Fruit fly (Drosophila melanogaster) whole organism, embryonic: ENCODE results near the gene CG46467.

Source experiments
- Antp ChIP-seq: fragments of 200-800 bp; sonication (Bioruptor generic); optimal IDR thresholded peaks from 3 replicates; lab custom pipeline; 2016; ENCODE audit warnings: missing biosample characterization, missing genetic modification characterization
- Atf3 ChIP-seq: fragments of 200-800 bp; sonication (Bioruptor generic); optimal IDR thresholded peaks from 3 replicates; lab custom pipeline; 2016; ENCODE audit warnings: missing biosample characterization, missing genetic modification characterization
- CG1024 ChIP-seq: fragments of 200-800 bp; sonication (Bioruptor generic); IDR thresholded peaks from 2 replicates; pipeline ENCODE4 v1.3.6; 2022; ENCODE audit warnings: missing biosample characterization, missing genetic modification characterization
- CG10366 ChIP-seq: fragments of 200-800 bp; sonication (Bioruptor generic); IDR thresholded peaks from 2 replicates; pipeline ENCODE4 v1.3.6; 2022; ENCODE audit warnings: missing biosample characterization, missing genetic modification characterization
- CG10431 ChIP-seq: fragments of 200-800 bp; sonication (Bioruptor generic); optimal IDR thresholded peaks from 3 replicates; lab custom pipeline; 2018; ENCODE audit warnings: missing biosample characterization, mild to moderate bottlenecking, missing genetic modification characterization
- CG11093 ChIP-seq: fragments of 200-800 bp; sonication (Bioruptor generic); IDR thresholded peaks from 3 replicates; pipeline ENCODE4 v1.3.6; 2022; ENCODE audit warnings: missing biosample characterization, missing genetic modification characterization
- CG11398 ChIP-seq: fragments of 200-800 bp; sonication (Bioruptor generic); optimal IDR thresholded peaks from 2 replicates; lab custom pipeline; 2016; ENCODE audit warnings: missing biosample characterization, missing genetic modification characterization
- CG12236 ChIP-seq: fragments of 200-800 bp; sonication (Bioruptor generic); optimal IDR thresholded peaks from 2 replicates; lab custom pipeline; 2016; ENCODE audit warnings: missing biosample characterization, missing genetic modification characterization
- CG13624 ChIP-seq: fragments of 200-800 bp; sonication (Bioruptor generic); optimal IDR thresholded peaks from 2 replicates; lab custom pipeline; 2016; ENCODE audit warnings: missing biosample characterization, missing genetic modification characterization
- CG14014 ChIP-seq: fragments of 200-800 bp; sonication (Bioruptor generic); IDR thresholded peaks from 2 replicates; pipeline ENCODE4 v1.3.6; 2022; ENCODE audit warnings: missing biosample characterization, missing genetic modification characterization
- CG14667 ChIP-seq: fragments of 200-800 bp; sonication (Bioruptor generic); IDR thresholded peaks from 2 replicates; pipeline ENCODE4 v1.3.6; 2022; ENCODE audit warnings: missing biosample characterization, missing genetic modification characterization
- CG14710 ChIP-seq: fragments of 200-800 bp; sonication (Bioruptor generic); optimal IDR thresholded peaks from 3 replicates; lab custom pipeline; 2019; ENCODE audit warnings: missing biosample characterization, mild to moderate bottlenecking, missing genetic modification characterization, moderate library complexity
- CG17802 ChIP-seq: fragments of 200-800 bp; sonication (Bioruptor generic); optimal IDR thresholded peaks from 2 replicates; lab custom pipeline; 2018; ENCODE audit warnings: missing biosample characterization, mild to moderate bottlenecking, missing genetic modification characterization, moderate library complexity
- CG18619 ChIP-seq: fragments of 200-800 bp; sonication (Bioruptor generic); optimal IDR thresholded peaks from 3 replicates; lab custom pipeline; 2017; ENCODE audit warnings: missing biosample characterization, mild to moderate bottlenecking, missing genetic modification characterization
- CG6654 ChIP-seq: fragments of 200-800 bp; sonication (Bioruptor generic); optimal IDR thresholded peaks from 2 replicates; lab custom pipeline; 2017; ENCODE audit warnings: missing biosample characterization, mild to moderate bottlenecking, missing genetic modification characterization
- CG6765 ChIP-seq: fragments of 200-800 bp; sonication (Bioruptor generic); optimal IDR thresholded peaks from 3 replicates; lab custom pipeline; 2017; ENCODE audit warnings: missing biosample characterization, mild to moderate bottlenecking, missing genetic modification characterization
- Dbx ChIP-seq: fragments of 200-800 bp; sonication (Bioruptor generic); IDR thresholded peaks from 3 replicates; pipeline ENCODE4 v1.3.6; 2022; ENCODE audit warnings: missing biosample characterization, missing genetic modification characterization
- Gsc ChIP-seq: fragments of 200-800 bp; sonication (Bioruptor generic); IDR thresholded peaks from 2 replicates; pipeline ENCODE4 v1.3.6; 2022; ENCODE audit warnings: missing biosample characterization, missing genetic modification characterization
- HmgD ChIP-seq: fragments of 200-800 bp; sonication (Bioruptor generic); optimal IDR thresholded peaks from 3 replicates; lab custom pipeline; 2016; ENCODE audit warnings: missing biosample characterization, missing genetic modification characterization
- Hr78 ChIP-seq, 2 experiments: fragments of 200-800 bp in 1 of 2; fragments of >200 bp in 1 of 2; sonication (Bioruptor generic) in 1 of 2; optimal IDR thresholded peaks; 2 replicates each; lab custom pipeline; 2017 to 2019; ENCODE audit warnings: missing biosample characterization in 2 of 2, missing genetic modification characterization in 2 of 2, mild to moderate bottlenecking in 1 of 2, moderate library complexity in 1 of 2
- Hsf ChIP-seq: fragments of 200-800 bp; sonication (Bioruptor generic); optimal IDR thresholded peaks from 3 replicates; lab custom pipeline; 2016; ENCODE audit warnings: missing biosample characterization, missing genetic modification characterization
- Jarid2 ChIP-seq: fragments of 200-800 bp; sonication (Bioruptor generic); optimal IDR thresholded peaks from 3 replicates; lab custom pipeline; 2017; ENCODE audit warnings: mild to moderate bottlenecking, missing biosample characterization, missing genetic modification reagents, missing genetic modification characterization
- Lim3 ChIP-seq: fragments of 200-800 bp; sonication (Bioruptor generic); IDR thresholded peaks from 2 replicates; pipeline ENCODE4 v1.3.6; 2022; ENCODE audit warnings: missing biosample characterization, missing genetic modification characterization
- MBD-R2 ChIP-seq: fragments of 200-800 bp; sonication (Bioruptor generic); IDR thresholded peaks from 2 replicates; pipeline ENCODE4 v1.3.6; 2022; ENCODE audit warnings: missing biosample characterization, missing genetic modification characterization
- MTF-1 ChIP-seq: fragments of 200-800 bp; sonication (Bioruptor generic); optimal IDR thresholded peaks from 2 replicates; lab custom pipeline; 2018; ENCODE audit warnings: missing biosample characterization, mild to moderate bottlenecking, missing genetic modification characterization, borderline replicate concordance
- Nf-YC ChIP-seq: fragments of 200-800 bp; optimal IDR thresholded peaks from 3 replicates; lab custom pipeline; 2019; ENCODE audit warnings: missing biosample characterization, mild to moderate bottlenecking, missing genetic modification characterization, moderate library complexity
- Tbp ChIP-seq: fragments of >200 bp; optimal IDR thresholded peaks from 2 replicates; lab custom pipeline; 2018; ENCODE audit warnings: missing biosample characterization, missing genetic modification characterization
- Usf ChIP-seq: fragments of 200-800 bp; sonication (Bioruptor generic); optimal IDR thresholded peaks from 2 replicates; lab custom pipeline; 2017; ENCODE audit warnings: missing genotype, missing biosample characterization, missing genetic modification characterization
- Xrp1 ChIP-seq: fragments of 200-800 bp; sonication (Bioruptor generic); IDR thresholded peaks from 2 replicates; pipeline ENCODE4 v1.3.6; 2022; ENCODE audit warnings: missing biosample characterization, missing genetic modification characterization
- YL-1 ChIP-seq: fragments of 200-800 bp; sonication (Bioruptor generic); optimal IDR thresholded peaks from 3 replicates; lab custom pipeline; 2017; ENCODE audit warnings: missing biosample characterization, mild to moderate bottlenecking, missing genetic modification characterization
- ab ChIP-seq: fragments of 200-800 bp; sonication (Bioruptor generic); optimal IDR thresholded peaks from 2 replicates; lab custom pipeline; 2016; ENCODE audit warnings: missing biosample characterization, missing genetic modification characterization
- abd-A ChIP-seq: fragments of 200-800 bp; sonication (Bioruptor generic); optimal IDR thresholded peaks from 3 replicates; lab custom pipeline; 2019; ENCODE audit warnings: missing biosample characterization, mild to moderate bottlenecking, missing genetic modification characterization, moderate library complexity
- ac ChIP-seq: fragments of 200-800 bp; sonication (Bioruptor generic); optimal IDR thresholded peaks from 3 replicates; lab custom pipeline; 2017; ENCODE audit warnings: missing biosample characterization, mild to moderate bottlenecking, missing genetic modification characterization
- bigmax ChIP-seq: fragments of 200-800 bp; sonication (Bioruptor generic); optimal IDR thresholded peaks from 2 replicates; lab custom pipeline; 2018; ENCODE audit warnings: missing biosample characterization, mild to moderate bottlenecking, missing genetic modification characterization
- bowl ChIP-seq: fragments of 200-800 bp; sonication (Bioruptor generic); IDR thresholded peaks from 2 replicates; pipeline ENCODE4 v1.3.6; 2022; ENCODE audit warnings: missing biosample characterization, missing genetic modification characterization
- gce ChIP-seq: fragments of 200-800 bp; sonication (Bioruptor generic); IDR thresholded peaks from 3 replicates; pipeline ENCODE4 v1.3.6; 2022; ENCODE audit warnings: missing biosample characterization, missing genetic modification characterization
- gcm ChIP-seq: fragments of 200-800 bp; sonication (Bioruptor generic); optimal IDR thresholded peaks from 2 replicates; lab custom pipeline; 2019; ENCODE audit warnings: missing biosample characterization, mild to moderate bottlenecking, missing genetic modification characterization, moderate library complexity
- gem ChIP-seq: fragments of 200-800 bp; sonication (Bioruptor generic); optimal IDR thresholded peaks from 2 replicates; lab custom pipeline; 2019; ENCODE audit warnings: missing biosample characterization, mild to moderate bottlenecking, missing genetic modification characterization, moderate library complexity
- grau ChIP-seq: fragments of 200-800 bp; optimal IDR thresholded peaks from 3 replicates; lab custom pipeline; 2019; ENCODE audit warnings: missing biosample characterization, mild to moderate bottlenecking, missing genetic modification characterization, moderate library complexity
- ham ChIP-seq: fragments of 200-800 bp; sonication (Bioruptor generic); IDR thresholded peaks from 2 replicates; pipeline ENCODE4 v1.3.6; 2022; ENCODE audit warnings: missing biosample characterization, missing genetic modification characterization
- insv ChIP-seq, 2 experiments: fragments of 200-800 bp; sonication (Bioruptor generic); optimal IDR thresholded peaks; 3 replicates each; lab custom pipeline; 2016 to 2018; ENCODE audit warnings: missing biosample characterization in 2 of 2, missing genetic modification characterization in 2 of 2
- lbe ChIP-seq: fragments of 200-800 bp; sonication (Bioruptor generic); optimal IDR thresholded peaks from 2 replicates; lab custom pipeline; 2016; ENCODE audit warnings: missing biosample characterization, mild to moderate bottlenecking, missing genetic modification characterization
- maf-S ChIP-seq: fragments of 200-800 bp; sonication (Bioruptor generic); optimal IDR thresholded peaks from 2 replicates; lab custom pipeline; 2016; ENCODE audit warnings: missing biosample characterization, missing genetic modification characterization
- nom ChIP-seq: fragments of 200-800 bp; sonication (Bioruptor generic); optimal IDR thresholded peaks from 2 replicates; lab custom pipeline; 2017; ENCODE audit warnings: missing biosample characterization, missing genetic modification characterization, mild to moderate bottlenecking, moderate library complexity, missing genetic modification reagents
- org-1 ChIP-seq: fragments of 200-800 bp; sonication (Bioruptor generic); optimal IDR thresholded peaks from 2 replicates; lab custom pipeline; 2017; ENCODE audit warnings: missing biosample characterization, missing genetic modification characterization
- pros ChIP-seq: fragments of 200-800 bp; sonication (Bioruptor generic); optimal IDR thresholded peaks from 3 replicates; lab custom pipeline; 2019; ENCODE audit warnings: missing biosample characterization, mild to moderate bottlenecking, missing genetic modification characterization, moderate library complexity
- pum ChIP-seq: fragments of 200-800 bp; sonication (Bioruptor generic); optimal IDR thresholded peaks from 2 replicates; lab custom pipeline; 2016; ENCODE audit warnings: missing biosample characterization, missing genetic modification characterization
- ranshi ChIP-seq: fragments of 200-800 bp; sonication (Bioruptor generic); IDR thresholded peaks from 2 replicates; pipeline ENCODE4 v1.3.6; 2022; ENCODE audit warnings: missing biosample characterization, missing genetic modification characterization
- ro ChIP-seq: fragments of 200-800 bp; sonication (Bioruptor generic); IDR thresholded peaks from 2 replicates; pipeline ENCODE4 v1.3.6; 2022; ENCODE audit warnings: missing biosample characterization, missing genetic modification characterization
- tgo ChIP-seq: fragments of 200-800 bp; sonication (Bioruptor generic); IDR thresholded peaks from 3 replicates; pipeline ENCODE4 v1.3.6; 2022; ENCODE audit warnings: missing biosample characterization, missing genetic modification characterization
- tna ChIP-seq: fragments of 200-800 bp; sonication (Bioruptor generic); IDR thresholded peaks from 2 replicates; pipeline ENCODE4 v1.3.6; 2022; ENCODE audit warnings: missing biosample characterization, missing genetic modification characterization; ENCODE audit not compliant: partially characterized antibody
- trem ChIP-seq: fragments of 200-800 bp; optimal IDR thresholded peaks from 3 replicates; lab custom pipeline; 2019; ENCODE audit warnings: missing biosample characterization, mild to moderate bottlenecking, missing genetic modification characterization, moderate library complexity

The CG46467 gene

dm6 chr3R:9938495-9938894 is 64.0 kb downstream of the CG46467 start (continued):
- TF ChIP-seq CG1024 (GFP tag; lab: Robert Waterston, UW) (no peak), MTF-1 (GFP tag; lab: Kevin White, UChicago) (no peak), CG14710 (tag; lab: Kevin White, UChicago) (no peak), Usf (GFP tag; lab: Kevin White, UChicago) (no peak), nom (GFP tag; lab: Kevin White, UChicago) (no peak), Atf3 (GFP tag; lab: Kevin White, UChicago) (no peak), CG6654 (no peak), Nf-YC (tag; lab: Kevin White, UChicago) (no peak), bowl (GFP tag; lab: Robert Waterston, UW) (0 out of 2 replicates have a peak, but pooled peaks have one; percentile 18), Antp (GFP tag; lab: Kevin White, UChicago) (peak; percentile 14), CG18619 (GFP tag; lab: Kevin White, UChicago) (peak; percentile 18), Xrp1 (GFP tag; lab: Robert Waterston, UW) (no peak), CG12236 (no peak), CG14014 (GFP tag; lab: Robert Waterston, UW) (peak; percentile 68), YL-1 (GFP tag; lab: Kevin White, UChicago) (no peak), Tbp (no peak), gem (tag; lab: Kevin White, UChicago) (peak; percentile 41), Hr78 (GFP tag; optimal IDR thresholded peaks at IDR 0.05; lab: Kevin White, UChicago) (no peak), pros (GFP tag; lab: Kevin White, UChicago) (no peak), ab (GFP tag; lab: Kevin White, UChicago) (no peak), CG11398 (no peak), grau (peak; percentile 40), CG11093 (GFP tag; lab: Robert Waterston, UW) (no peak), Hsf (peak; percentile 22), ro (GFP tag; lab: Robert Waterston, UW) (no peak), gcm (GFP tag; lab: Kevin White, UChicago) (no peak), CG10431 (GFP tag; lab: Kevin White, UChicago) (no peak), Lim3 (no peak), CG14667 (GFP tag; lab: Robert Waterston, UW) (no peak), org-1 (no peak), Gsc (GFP tag; lab: Robert Waterston, UW) (no peak), CG6765 (GFP tag; lab: Kevin White, UChicago) (no peak), CG10366 (peak; percentile 64), abd-A (tag; lab: Kevin White, UChicago) (peak; percentile 17), lbe (GFP tag; lab: Kevin White, UChicago) (no peak), bigmax (no peak), ac (GFP tag; lab: Kevin White, UChicago) (no peak), trem (tag; lab: Kevin White, UChicago) (no peak), CG17802 (no peak), tna (GFP tag; lab: Robert Waterston, UW) (no peak), pum (GFP tag; lab: Kevin White, UChicago) (no peak), HmgD (GFP tag; lab: Kevin White, UChicago) (no peak), CG13624 (GFP tag; lab: Kevin White, UChicago) (no peak), MBD-R2 (peak; percentile 47; the same call in 1 of the 2 replicates), ham (no peak), gce (GFP tag; lab: Robert Waterston, UW) (no peak), Jarid2 (GFP tag; lab: Kevin White, UChicago) (no peak), Dbx (GFP tag; lab: Robert Waterston, UW) (peak; percentile 55; the same call in 1 of the 3 replicates), ranshi (0 out of 2 replicates have a peak, but pooled peaks have one; percentile 29), maf-S (GFP tag; lab: Kevin White, UChicago) (no peak), insv (GFP tag; optimal IDR thresholded peaks at IDR 0.05; lab: Kevin White, UChicago) (no peak), tgo (GFP tag; lab: Robert Waterston, UW) (peak; percentile 53)
